Fruit fly (Drosophila melanogaster): ENCODE measurements around the gene Hsp83.

DNA sequence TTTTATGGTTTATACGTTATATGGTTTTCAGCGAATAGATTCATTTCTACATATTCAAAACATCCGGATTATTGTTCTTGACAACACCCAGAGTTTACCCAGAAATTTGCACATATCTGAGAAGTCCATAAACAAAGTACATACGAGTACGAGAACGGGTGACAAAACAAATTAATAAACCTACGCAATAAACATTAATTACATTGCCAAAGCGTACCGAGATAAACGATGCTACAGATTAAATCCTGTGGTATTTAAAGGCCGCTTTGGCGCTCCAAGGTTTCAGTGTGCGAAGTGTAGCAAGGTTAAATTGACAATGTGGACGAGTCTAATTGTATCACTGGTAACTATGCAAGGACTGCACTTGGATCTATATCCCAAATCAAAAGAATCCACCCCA is 5.5 kb upstream of the Hsp83 start, which contains the start of gene CG14957:
- TF ChIP-seq CG8478 (optimal IDR thresholded peaks at IDR 0.05), result no peak
- no peak for TF ChIP-seq CTCF (optimal IDR thresholded peaks at IDR 0.05)
